Worm (Caenorhabditis elegans) whole organism, midembryonic: Measurements from ENCODE around the gene Y116A8C.49.

Experiments used
- T22C8.4 ChIP-seq: fragments of 200-800 bp; sonication (Bioruptor generic); IDR thresholded peaks from 2 replicates; pipeline ENCODE4 v1.3.6; 2022; ENCODE audit warnings: missing genetic modification characterization, missing compliant biosample characterization
- cog-1 ChIP-seq: sonication (generic microtip); optimal IDR thresholded peaks from 2 replicates; lab custom pipeline; 2016; ENCODE audit warnings: missing genetic modification characterization, missing compliant biosample characterization
- flt-1 ChIP-seq: fragments of 200-800 bp; sonication (Bioruptor generic); IDR thresholded peaks from 2 replicates; pipeline ENCODE4 v1.3.6; 2022; ENCODE audit warnings: missing genetic modification characterization, missing compliant biosample characterization
- klf-2 ChIP-seq: fragments of 200-800 bp; sonication (Bioruptor generic); conservative IDR thresholded peaks from 2 replicates; pipeline ENCODE4 v1.3.6; 2022; ENCODE audit warnings: missing genetic modification reagents, missing genetic modification characterization, missing compliant biosample characterization
- med-1 ChIP-seq: sonication (generic microtip); optimal IDR thresholded peaks from 2 replicates; lab custom pipeline; 2017; ENCODE audit warnings: missing genetic modification characterization, mild to moderate bottlenecking, missing compliant biosample characterization, antibody characterized with exemption, missing genetic modification reagents; ENCODE audit not compliant: insufficient read depth
- ref-1 ChIP-seq: fragments of 200-800 bp; sonication (Bioruptor generic); conservative IDR thresholded peaks from 2 replicates; pipeline ENCODE4 v1.3.6; 2022; ENCODE audit warnings: missing genetic modification reagents, missing genetic modification characterization, missing compliant biosample characterization
- tab-1 ChIP-seq: fragments of 200-800 bp; sonication (Bioruptor generic); IDR thresholded peaks from 2 replicates; pipeline ENCODE4 v1.3.6; 2022; ENCODE audit warnings: missing genetic modification characterization, missing compliant biosample characterization
- ztf-23 ChIP-seq: fragments of 200-800 bp; sonication (Bioruptor generic); IDR thresholded peaks from 2 replicates; pipeline ENCODE4 v1.3.6; 2022; ENCODE audit warnings: missing genetic modification reagents, missing genetic modification characterization, missing compliant biosample characterization
- ztf-29 ChIP-seq: fragments of 200-800 bp; sonication (Bioruptor generic); IDR thresholded peaks from 2 replicates; pipeline ENCODE4 v1.3.6; 2022; ENCODE audit warnings: missing genetic modification reagents, missing genetic modification characterization, missing compliant biosample characterization

Y116A8C.49 gene

ce11 chrIV:16931077-16931476 is at the start of gene Y116A8C.49:
TSS of gene Y116A8C.49 (minus strand) at chrIV:16931177.
- TF ChIP-seq cog-1 (no peak), med-1 (GFP tag; lab: Kevin White, UChicago) (no peak), ztf-23 (no peak), tab-1 (GFP tag; lab: Robert Waterston, UW) (no peak), ref-1 (GFP tag; lab: Robert Waterston, UW) (no peak)

ce11 chrIV:16970390-16970789 is 39.4 kb upstream of the Y116A8C.49 start, which contains the start of gene rom-3:
TSS of gene rom-3 (minus strand) at chrIV:16970490.
- no peak for TF ChIP-seq cog-1
- no peak for TF ChIP-seq ztf-23
- TF ChIP-seq tab-1 (GFP tag; lab: Robert Waterston, UW): no peak
- no peak for TF ChIP-seq med-1 (GFP tag; lab: Kevin White, UChicago)
- TF ChIP-seq ref-1 (GFP tag; lab: Robert Waterston, UW): no peak
- TF ChIP-seq T22C8.4: no peak
- TF ChIP-seq klf-2 (GFP tag; lab: Robert Waterston, UW): no peak
- no peak for TF ChIP-seq flt-1
- no peak for TF ChIP-seq ztf-29 (GFP tag; lab: Robert Waterston, UW)

- TF ChIP-seq T22C8.4 (peak; percentile 48; the same call in 1 of the 2 replicates), tab-1 (GFP tag; lab: Robert Waterston, UW) (no peak)
Observed at ce11 chrIV:16962445-16962844, 31.5 kb upstream of the Y116A8C.49 start.

DNA sequence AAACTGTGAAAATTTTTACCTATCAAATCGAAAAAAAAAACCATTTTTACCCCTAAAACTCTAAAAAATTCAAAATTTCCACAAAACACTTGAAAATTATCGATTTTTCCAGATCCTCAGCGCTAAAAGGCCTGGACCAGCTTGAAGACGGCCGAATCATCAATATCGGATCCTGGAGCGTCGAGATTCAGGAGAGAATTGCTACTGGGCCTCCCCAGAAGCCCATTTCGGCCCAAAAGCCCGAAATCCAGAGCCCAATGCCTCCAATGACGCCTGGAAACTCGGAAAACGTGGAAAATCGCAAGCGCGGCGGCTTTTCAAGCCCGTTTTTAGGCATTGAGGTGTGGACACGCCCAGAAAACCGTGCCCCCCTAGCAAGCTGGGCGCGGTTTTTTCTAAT is 21.4 kb upstream of the Y116A8C.49 start:
- no peak for TF ChIP-seq klf-2 (GFP tag; lab: Robert Waterston, UW)
- TF ChIP-seq T22C8.4: 0 out of 2 replicates have a peak, but pooled peaks have one; percentile 46

DNA sequence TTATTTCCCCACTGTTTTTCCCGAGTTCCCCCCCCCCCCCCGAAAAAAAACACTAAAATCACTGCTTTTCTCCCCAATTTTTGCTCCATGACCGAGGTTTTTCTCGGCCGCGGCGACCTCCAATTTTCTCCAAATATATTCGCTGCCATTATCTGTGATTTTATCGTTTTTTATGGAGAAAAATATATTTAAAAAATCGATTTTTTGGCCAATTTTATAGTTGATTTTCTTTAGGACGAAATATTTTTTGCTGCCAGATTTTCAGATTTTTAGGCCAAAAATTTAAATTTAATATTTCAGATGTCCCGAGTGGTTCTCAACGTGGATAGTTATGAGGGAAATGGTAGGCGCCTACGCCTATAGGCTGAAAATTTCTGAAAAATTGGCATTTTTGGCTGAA is 18.8 kb upstream of the Y116A8C.49 start, which contains the start of gene rad-54.B:
Gene rad-54.B (plus strand): TSS at position 301 of the 400 bp plus-strand sequence.
- no peak for TF ChIP-seq ztf-29 (GFP tag; lab: Robert Waterston, UW)
- TF ChIP-seq klf-2 (GFP tag; lab: Robert Waterston, UW): no peak
- no peak for TF ChIP-seq cog-1
- TF ChIP-seq flt-1: no peak
- no peak for TF ChIP-seq ref-1 (GFP tag; lab: Robert Waterston, UW)
- no peak for TF ChIP-seq T22C8.4
- no peak for TF ChIP-seq tab-1 (GFP tag; lab: Robert Waterston, UW)
- no peak for TF ChIP-seq med-1 (GFP tag; lab: Kevin White, UChicago)
- no peak for TF ChIP-seq ztf-23

DNA sequence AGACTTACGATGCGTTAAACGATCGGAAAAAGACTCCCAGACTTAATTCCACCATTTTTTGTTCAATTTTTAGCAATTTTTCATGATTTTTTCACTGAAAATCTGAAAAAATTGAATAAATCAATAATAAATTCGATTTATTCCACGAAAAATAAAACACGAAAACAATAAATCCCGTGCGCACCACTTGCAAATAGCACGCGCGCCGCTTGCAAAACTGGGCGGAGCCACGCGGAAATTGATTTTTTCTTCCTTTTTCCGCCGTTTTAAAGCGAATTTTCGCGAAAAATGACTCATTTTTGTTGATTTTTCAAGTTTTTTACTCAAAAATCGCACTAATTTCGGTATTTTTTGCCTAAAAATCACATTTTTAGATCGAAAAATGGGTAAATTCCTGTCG is 15.8 kb upstream of the Y116A8C.49 start, which contains the start of the genes Y116A8C.9 and arf-6:
Gene Y116A8C.9 (minus strand): TSS at position 55 of the 400 bp plus-strand sequence.
Gene arf-6 (plus strand): TSS at position 375 of the 400 bp plus-strand sequence.
- no peak for TF ChIP-seq ref-1 (GFP tag; lab: Robert Waterston, UW)
- peak; percentile 1 for TF ChIP-seq cog-1
- TF ChIP-seq T22C8.4: peak; percentile 87
- TF ChIP-seq med-1 (GFP tag; lab: Kevin White, UChicago): peak; percentile 84
- peak; percentile 77; the same call in 1 of the 2 replicates for TF ChIP-seq klf-2 (GFP tag; lab: Robert Waterston, UW)
- TF ChIP-seq tab-1 (GFP tag; lab: Robert Waterston, UW): peak; percentile 67; the same call in 1 of the 2 replicates
- no peak for TF ChIP-seq ztf-29 (GFP tag; lab: Robert Waterston, UW)
- TF ChIP-seq ztf-23: peak; percentile 76
- TF ChIP-seq flt-1: peak; percentile 81

ce11 chrIV:16939001-16939400 is 8.0 kb upstream of the Y116A8C.49 start, which contains the start of gene Y116A8C.10:
TSS of gene Y116A8C.10 (minus strand) at chrIV:16939101.
- TF ChIP-seq med-1 (GFP tag; lab: Kevin White, UChicago) (no peak), ref-1 (GFP tag; lab: Robert Waterston, UW) (no peak), ztf-23 (no peak), flt-1 (no peak), klf-2 (GFP tag; lab: Robert Waterston, UW) (no peak), ztf-29 (GFP tag; lab: Robert Waterston, UW) (no peak), tab-1 (GFP tag; lab: Robert Waterston, UW) (no peak), cog-1 (no peak), T22C8.4 (no peak)

DNA sequence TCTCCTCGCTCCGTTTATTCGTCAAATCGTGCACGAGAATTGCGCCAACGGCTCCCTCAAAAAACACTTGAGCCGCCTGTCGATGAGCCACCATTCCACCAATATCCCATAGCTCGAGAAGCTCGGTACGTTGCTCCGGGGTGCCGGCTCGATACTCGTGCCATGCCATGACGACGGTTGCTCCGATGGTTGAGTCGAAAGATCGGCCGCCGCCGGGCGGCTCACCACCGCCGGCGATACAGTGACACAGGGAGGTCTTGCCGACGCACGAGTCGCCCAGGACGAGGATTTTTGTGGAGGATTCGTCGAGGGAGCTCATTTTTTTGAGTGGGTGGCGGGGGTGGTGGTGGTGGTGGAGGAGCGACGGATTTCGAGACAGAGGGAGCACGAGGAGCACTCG is 5.1 kb upstream of the Y116A8C.49 start:
- TF ChIP-seq ztf-23: no peak
- no peak for TF ChIP-seq T22C8.4

DNA sequence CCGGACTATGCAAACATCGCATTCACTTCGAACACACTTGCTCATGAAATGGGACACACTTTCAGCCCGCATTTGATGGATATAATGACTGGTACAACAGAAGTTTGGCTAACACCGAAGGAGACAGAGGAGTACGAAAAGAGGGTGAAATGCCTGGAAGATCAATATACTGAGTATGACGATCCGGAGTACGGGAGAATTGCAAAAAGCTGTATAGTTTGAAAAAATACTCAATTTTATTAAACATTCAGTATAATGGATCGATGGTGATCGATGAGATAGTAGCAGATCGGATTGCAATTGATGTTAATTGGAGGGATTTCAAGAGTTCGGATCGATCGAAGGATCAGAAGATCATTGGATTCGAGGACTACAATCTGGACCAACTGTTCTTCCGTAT is 4.4 kb downstream of the Y116A8C.49 start:
- TF ChIP-seq ref-1 (GFP tag; lab: Robert Waterston, UW) (no peak), tab-1 (GFP tag; lab: Robert Waterston, UW) (no peak), ztf-29 (GFP tag; lab: Robert Waterston, UW) (no peak), klf-2 (GFP tag; lab: Robert Waterston, UW) (no peak), flt-1 (no peak), cog-1 (no peak), T22C8.4 (no peak), ztf-23 (no peak), med-1 (GFP tag; lab: Kevin White, UChicago) (no peak)

- TF ChIP-seq med-1 (GFP tag; lab: Kevin White, UChicago): no peak
- no peak for TF ChIP-seq ztf-29 (GFP tag; lab: Robert Waterston, UW)
- TF ChIP-seq cog-1: no peak
Observed at ce11 chrIV:16925363-16925863, 5.6 kb downstream of the Y116A8C.49 start.

DNA sequence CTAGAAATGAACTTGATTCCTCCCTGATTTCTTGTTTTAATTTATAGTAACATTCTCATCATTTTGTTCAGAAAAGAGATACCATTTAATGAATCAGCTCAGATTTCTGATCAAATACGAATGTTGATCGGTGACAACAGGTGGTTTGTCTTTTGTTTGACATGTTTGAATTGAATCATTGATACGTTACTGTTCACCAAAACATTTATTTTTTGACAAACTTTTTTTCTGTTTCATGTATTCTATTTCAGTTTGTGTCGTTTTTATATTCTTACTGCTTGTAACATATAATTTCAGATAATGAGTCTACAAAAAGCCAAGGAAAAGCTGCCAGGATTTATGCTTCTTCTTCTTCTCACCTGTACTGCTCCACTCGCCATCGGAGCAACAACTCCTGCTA is 6.9 kb downstream of the Y116A8C.49 start, which contains the start of gene nep-24:
Gene nep-24 (plus strand): TSS at position 301 of the 400 bp plus-strand sequence.
- TF ChIP-seq med-1 (GFP tag; lab: Kevin White, UChicago) (no peak), cog-1 (no peak), tab-1 (GFP tag; lab: Robert Waterston, UW) (no peak)
